Fruit fly (Drosophila melanogaster) whole organism, pupa: ENCODE results near the gene CG16820.

ENCODE experiments used
- CG12605 ChIP-seq: fragments of 200-800 bp; sonication (Bioruptor generic); IDR thresholded peaks from 2 replicates; pipeline ENCODE4 v1.3.6; 2022; ENCODE audit warnings: missing biosample characterization, missing genetic modification characterization
- CG13204 ChIP-seq: fragments of 200-800 bp; sonication (Bioruptor generic); optimal IDR thresholded peaks from 2 replicates; lab custom pipeline; 2018; ENCODE audit warnings: missing biosample characterization, mild to moderate bottlenecking, missing genetic modification characterization, moderate library complexity
- CG17806 ChIP-seq: fragments of 200-800 bp; sonication (Bioruptor generic); optimal IDR thresholded peaks from 2 replicates; lab custom pipeline; 2018; ENCODE audit warnings: missing biosample characterization, mild to moderate bottlenecking, missing genetic modification characterization, moderate library complexity
- CG4496 ChIP-seq: fragments of 200-800 bp; sonication (Bioruptor generic); IDR thresholded peaks from 3 replicates; pipeline ENCODE4 v1.3.6; 2022; ENCODE audit warnings: missing biosample characterization, missing genetic modification characterization
- CG9948 ChIP-seq: fragments of 200-800 bp; sonication (Bioruptor generic); optimal IDR thresholded peaks from 2 replicates; lab custom pipeline; 2018; ENCODE audit warnings: missing biosample characterization, mild to moderate bottlenecking, missing genetic modification characterization, moderate library complexity
- EcR ChIP-seq: fragments of 200-800 bp; sonication (Bioruptor generic); optimal IDR thresholded peaks from 3 replicates; lab custom pipeline; 2019; ENCODE audit warnings: missing biosample characterization, missing genetic modification characterization, mild to moderate bottlenecking, moderate library complexity, missing genetic modification reagents
- Ets98B ChIP-seq: fragments of 200-800 bp; sonication (Bioruptor generic); IDR thresholded peaks from 2 replicates; pipeline ENCODE4 v1.3.6; 2022; ENCODE audit warnings: missing biosample characterization, missing genetic modification characterization
- gl ChIP-seq: fragments of 200-800 bp; sonication (Bioruptor generic); optimal IDR thresholded peaks from 2 replicates; lab custom pipeline; 2018; ENCODE audit warnings: missing biosample characterization, mild to moderate bottlenecking, missing genetic modification characterization

DNA sequence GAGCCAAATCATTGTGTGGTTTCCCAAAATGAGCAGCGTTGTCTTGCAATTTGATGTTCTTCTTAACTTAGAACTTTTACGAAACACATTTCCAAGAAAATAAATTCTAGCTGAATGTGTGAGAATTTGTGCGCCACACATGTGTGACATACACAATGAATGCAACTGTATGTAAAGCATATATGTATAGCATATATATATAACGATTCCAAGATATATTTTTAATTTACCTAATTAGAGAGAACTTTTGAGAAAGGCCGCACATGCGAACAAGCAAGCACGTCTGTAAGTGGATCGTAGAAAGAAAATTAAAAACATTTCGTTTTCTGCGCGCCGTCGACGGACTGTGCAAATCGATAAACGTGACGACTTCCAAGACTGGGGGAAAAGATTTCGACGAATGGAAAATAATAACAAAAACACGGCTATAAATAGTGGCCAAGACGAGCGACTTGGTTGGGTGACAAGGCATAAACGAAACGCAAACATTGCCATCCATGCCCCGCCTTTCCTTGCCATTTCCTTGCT, 46.0 kb downstream of the CG16820 start:
- TF ChIP-seq EcR (GFP tag; lab: Kevin White, UChicago) (no peak), CG9948 (tag; lab: Kevin White, UChicago) (no peak), CG12605 (GFP tag; lab: Robert Waterston, UW) (no peak), gl (tag; lab: Kevin White, UChicago) (no peak), Ets98B (GFP tag; lab: Robert Waterston, UW) (no peak), CG13204 (GFP tag; lab: Kevin White, UChicago) (no peak), CG17806 (tag; lab: Kevin White, UChicago) (no peak), CG4496 (GFP tag; lab: Robert Waterston, UW) (0 out of 3 replicates have a peak, but pooled peaks have one; percentile 36)
